Fruit fly (Drosophila melanogaster): ENCODE measurements around the gene CG34300.
A peak's percentile ranks its signal among the peaks of the same experiment; 100 is the strongest.

DNA sequence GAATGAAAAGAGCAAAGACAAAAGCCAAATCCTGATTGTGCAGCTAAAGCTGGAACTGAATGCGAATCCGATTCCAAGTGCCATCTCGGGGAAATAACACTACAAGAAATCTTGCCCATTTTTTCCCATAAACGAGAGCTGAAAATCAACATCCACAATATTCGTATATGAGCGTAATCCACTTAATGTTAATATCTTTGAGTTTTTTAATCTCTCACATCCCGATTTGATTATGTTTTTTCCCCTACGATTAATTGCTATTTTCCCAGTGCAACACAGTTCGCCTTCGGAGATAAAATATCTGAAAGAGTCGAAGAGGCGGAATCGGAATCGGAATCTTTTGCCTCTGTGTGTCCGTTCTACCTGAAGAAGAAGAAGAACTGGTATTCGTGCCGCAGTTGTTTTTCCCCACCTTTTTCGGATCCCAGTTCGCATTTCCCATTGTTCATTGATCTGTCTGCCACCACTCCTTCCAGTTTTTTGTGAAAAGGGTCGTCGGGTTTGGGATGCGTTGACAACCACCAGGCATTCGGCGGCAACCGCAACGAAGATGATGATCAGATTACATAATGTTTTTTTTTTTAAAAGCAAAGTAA lies 28.0 kb upstream of the CG34300 start:
- TF ChIP-seq Snoo (tag; optimal IDR thresholded peaks at IDR 0.05) (peak; percentile 83), CG8159 (tag; optimal IDR thresholded peaks at IDR 0.05) (peak; percentile 83), CG12605 (GFP tag; IDR thresholded peaks at IDR 0.05) (peak; percentile 43; the same call in 1 of the 2 replicates), Ets98B (GFP tag; IDR thresholded peaks at IDR 0.05) (no peak; the same call in 1 of the 2 replicates), Pif1A (GFP tag; optimal IDR thresholded peaks at IDR 0.05) (peak; percentile 80)
